Fruit fly (Drosophila melanogaster): ENCODE data around the gene sala.

Gene sala

DNA sequence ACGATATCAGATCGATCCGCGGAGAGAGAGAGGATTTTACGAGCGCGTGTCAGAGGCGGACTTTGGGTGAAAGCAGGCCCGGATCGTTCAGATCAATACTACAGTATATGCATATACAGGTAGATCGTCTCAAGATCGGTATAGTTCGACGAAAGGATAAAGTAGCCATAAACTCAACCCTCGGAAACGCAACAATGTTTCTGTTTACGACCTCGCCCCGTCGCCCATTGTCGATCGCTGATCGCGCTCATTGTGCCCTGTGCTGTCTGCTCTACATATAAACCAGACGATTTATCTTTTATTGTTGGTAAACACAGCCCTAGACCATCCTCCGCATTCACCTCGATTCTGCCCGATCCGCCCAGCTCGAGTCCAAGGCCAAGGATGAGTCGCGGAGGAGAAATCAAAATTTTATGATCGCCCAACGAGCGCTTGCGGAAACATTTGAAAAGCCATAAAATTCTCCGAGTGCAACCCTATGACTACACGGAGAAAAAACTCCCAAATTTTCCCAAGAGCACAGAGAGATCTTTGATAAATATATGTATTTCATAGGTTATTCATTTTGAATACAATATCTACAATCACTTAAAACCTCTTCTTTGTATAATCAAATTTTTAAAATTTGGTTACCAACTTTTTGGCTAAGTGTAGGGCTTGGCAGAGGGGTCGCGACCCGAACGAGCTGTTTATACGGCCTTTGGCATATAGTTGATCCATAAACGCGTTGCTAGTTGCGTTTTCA is 31.7 kb upstream of the sala start (continued):
- peak; percentile 95 for TF ChIP-seq sens (GFP tag)
- TF ChIP-seq NFAT (GFP tag; IDR thresholded peaks at IDR 0.05), result no peak
- no peak for TF ChIP-seq CG15269 (tag; optimal IDR thresholded peaks at IDR 0.05)
- TF ChIP-seq ap (GFP tag; IDR thresholded peaks at IDR 0.05), result 0 out of 2 replicates have a peak, but pooled peaks have one; percentile 13
- peak; percentile 35 for TF ChIP-seq dmrt99B (tag; optimal IDR thresholded peaks at IDR 0.05)
- no peak for TF ChIP-seq eyg (GFP tag; optimal IDR thresholded peaks at IDR 0.05)
- peak; percentile 49 for TF ChIP-seq Camta (GFP tag; optimal IDR thresholded peaks at IDR 0.05)
- no peak for TF ChIP-seq CG1647 (GFP tag; optimal IDR thresholded peaks at IDR 0.05)
- no peak for TF ChIP-seq kni (GFP tag; optimal IDR thresholded peaks at IDR 0.05)
- 0 out of 3 replicates have a peak, but pooled peaks have one; percentile 25 for TF ChIP-seq CG11093 (GFP tag; IDR thresholded peaks at IDR 0.05)
- peak; percentile 88 for TF ChIP-seq CG15696 (tag; optimal IDR thresholded peaks at IDR 0.05)
- peak; percentile 83 for TF ChIP-seq CG9727 (GFP tag; optimal IDR thresholded peaks at IDR 0.05)
- no peak for TF ChIP-seq pros (GFP tag; optimal IDR thresholded peaks at IDR 0.05)
- no peak for TF ChIP-seq CG6791 (GFP tag; IDR thresholded peaks at IDR 0.05; ENCODE audit: partially characterized antibody)
- TF ChIP-seq sima (GFP tag; optimal IDR thresholded peaks at IDR 0.05), result no peak
- peak; percentile 77 for TF ChIP-seq gsb-n (tag; optimal IDR thresholded peaks at IDR 0.05)
- peak; percentile 65 for TF ChIP-seq row (GFP tag; IDR thresholded peaks at IDR 0.05)
- TF ChIP-seq CG12236 (GFP tag; optimal IDR thresholded peaks at IDR 0.05), result peak; percentile 10
- no peak for TF ChIP-seq corto (GFP tag; optimal IDR thresholded peaks at IDR 0.05)
- TF ChIP-seq jigr1 (GFP tag; IDR thresholded peaks at IDR 0.05), result no peak
- TF ChIP-seq grau (tag; optimal IDR thresholded peaks at IDR 0.05), result peak; percentile 59
- no peak for TF ChIP-seq gro (GFP tag; optimal IDR thresholded peaks at IDR 0.05)
- no peak for TF ChIP-seq CG17359 (tag; optimal IDR thresholded peaks at IDR 0.05)
- peak; percentile 16 for TF ChIP-seq crc (GFP tag; optimal IDR thresholded peaks at IDR 0.05)
- TF ChIP-seq CG4328 (GFP tag; optimal IDR thresholded peaks at IDR 0.05), result no peak
- TF ChIP-seq NfI (GFP tag; optimal IDR thresholded peaks at IDR 0.05), result no peak
- TF ChIP-seq CG12769 (tag; optimal IDR thresholded peaks at IDR 0.05), result no peak
- TF ChIP-seq yki (optimal IDR thresholded peaks at IDR 0.05), result no peak
- no peak for TF ChIP-seq dimm (GFP tag; IDR thresholded peaks at IDR 0.05)
- no peak for TF ChIP-seq gt (GFP tag; IDR thresholded peaks at IDR 0.05)
- no peak for TF ChIP-seq CG10543 (GFP tag; optimal IDR thresholded peaks at IDR 0.05)
- no peak for TF ChIP-seq CG7987 (GFP tag; optimal IDR thresholded peaks at IDR 0.05)
- TF ChIP-seq fu2 (GFP tag; optimal IDR thresholded peaks at IDR 0.05), result no peak
- TF ChIP-seq kay (GFP tag; optimal IDR thresholded peaks at IDR 0.05), result no peak
- no peak for TF ChIP-seq CG2678 (tag; optimal IDR thresholded peaks at IDR 0.05)
- peak; percentile 54 for TF ChIP-seq CG10462 (GFP tag; optimal IDR thresholded peaks at IDR 0.05)
- TF ChIP-seq Fer2 (tag; optimal IDR thresholded peaks at IDR 0.05), result no peak
- TF ChIP-seq zen2 (GFP tag; IDR thresholded peaks at IDR 0.05; ENCODE audit: partially characterized antibody), result no peak
- no peak for TF ChIP-seq Rfx (GFP tag; IDR thresholded peaks at IDR 0.05)
- no peak for TF ChIP-seq aop (GFP tag; IDR thresholded peaks at IDR 0.05)
- no peak for TF ChIP-seq pho (GFP tag; optimal IDR thresholded peaks at IDR 0.05)
- TF ChIP-seq YL-1 (GFP tag; optimal IDR thresholded peaks at IDR 0.05), result no peak
- peak; percentile 41 for TF ChIP-seq Spps (tag; optimal IDR thresholded peaks at IDR 0.05)
- peak; percentile 57 for TF ChIP-seq jumu (GFP tag; optimal IDR thresholded peaks at IDR 0.05)
- TF ChIP-seq CG7271 (tag; optimal IDR thresholded peaks at IDR 0.05), result peak; percentile 88
- no peak for TF ChIP-seq CG12071 (GFP tag; optimal IDR thresholded peaks at IDR 0.05)
- no peak for TF ChIP-seq slou (GFP tag; optimal IDR thresholded peaks at IDR 0.05)
- 0 out of 3 replicates have a peak, but pooled peaks have one; percentile 39 for TF ChIP-seq CG2199 (GFP tag; IDR thresholded peaks at IDR 0.05)
- peak; percentile 15 for TF ChIP-seq CG3065 (GFP tag; optimal IDR thresholded peaks at IDR 0.05)
- TF ChIP-seq tx (GFP tag; optimal IDR thresholded peaks at IDR 0.05), result no peak
- peak; percentile 23; the same call in 1 of the 2 replicates for TF ChIP-seq CG9215 (GFP tag; IDR thresholded peaks at IDR 0.05)
